Worm (Caenorhabditis elegans) whole organism, midembryonic: ENCODE measurements around the gene srh-75.

Experiments used
- klf-2 ChIP-seq: fragments of 200-800 bp; sonication (Bioruptor generic); conservative IDR thresholded peaks from 2 replicates; pipeline ENCODE4 v1.3.6; 2022; ENCODE audit warnings: missing genetic modification reagents, missing genetic modification characterization, missing compliant biosample characterization
- tab-1 ChIP-seq: fragments of 200-800 bp; sonication (Bioruptor generic); IDR thresholded peaks from 2 replicates; pipeline ENCODE4 v1.3.6; 2022; ENCODE audit warnings: missing genetic modification characterization, missing compliant biosample characterization

DNA sequence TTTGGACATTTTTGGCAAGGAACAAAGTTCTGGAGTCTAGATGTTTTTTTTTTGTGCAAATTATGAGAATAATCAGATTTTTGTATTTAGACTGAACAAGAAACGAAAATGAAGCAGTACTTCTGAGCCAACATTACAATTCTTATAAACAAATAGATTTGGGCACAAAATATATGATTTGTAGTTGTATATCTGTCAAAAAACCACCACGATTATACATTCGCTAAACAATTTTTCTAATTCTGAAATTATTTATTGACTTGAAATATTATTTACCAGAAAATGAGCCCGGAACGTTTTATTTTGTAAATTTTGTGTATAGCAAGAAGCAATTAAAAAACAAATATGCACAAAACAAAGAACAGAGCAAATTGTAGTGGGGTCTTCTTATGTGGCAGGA, 14.5 kb upstream of the srh-75 start:
- TF ChIP-seq klf-2 (GFP tag; lab: Robert Waterston, UW) (no peak), tab-1 (GFP tag; lab: Robert Waterston, UW) (no peak)
